Worm (Caenorhabditis elegans) whole organism, L1 larva: Measurements from ENCODE around the gene F54F2.7.

Experiments
- C34B4.2 ChIP-seq: sonication (generic microtip); optimal IDR thresholded peaks from 2 replicates; lab custom pipeline; 2017; ENCODE audit warnings: mild to moderate bottlenecking, missing genetic modification characterization, missing compliant biosample characterization
- Y116A8C.19 ChIP-seq: sonication (generic microtip); optimal IDR thresholded peaks from 2 replicates; lab custom pipeline; 2016; ENCODE audit warnings: missing compliant biosample characterization, missing genetic modification characterization, borderline replicate concordance
- aha-1 ChIP-seq: fragments of 150-350 bp; optimal IDR thresholded peaks from 2 replicates; lab custom pipeline; 2014; ENCODE audit warnings: missing biosample characterization, missing genetic modification characterization
- alr-1 ChIP-seq: fragments of 200-800 bp; sonication (Bioruptor generic); optimal IDR thresholded peaks from 2 replicates; lab custom pipeline; 2018; ENCODE audit warnings: borderline replicate concordance, mild to moderate bottlenecking, missing genetic modification characterization, missing compliant biosample characterization
- aly-2 ChIP-seq: fragments of 150-350 bp; optimal IDR thresholded peaks from 2 replicates; lab custom pipeline; 2014; ENCODE audit warnings: missing biosample characterization, missing genetic modification characterization
- blmp-1 ChIP-seq: fragments of 150-350 bp; optimal IDR thresholded peaks from 2 replicates; lab custom pipeline; 2014; ENCODE audit warnings: missing biosample characterization, missing genetic modification characterization
- ceh-82 ChIP-seq, 3 experiments: fragments of 150-350 bp in 1 of 3; sonication (generic microtip) in 2 of 3; optimal IDR thresholded peaks; 2 replicates each; lab custom pipeline; 2014 to 2017; ENCODE audit warnings: missing biosample characterization in 3 of 3, missing genetic modification characterization in 3 of 3
- ceh-90 ChIP-seq: sonication (generic microtip); optimal IDR thresholded peaks from 2 replicates; lab custom pipeline; 2016; ENCODE audit warnings: missing genetic modification characterization, missing compliant biosample characterization
- ces-1 ChIP-seq: fragments of 150-350 bp; optimal IDR thresholded peaks from 2 replicates; lab custom pipeline; 2014; ENCODE audit warnings: missing biosample characterization, missing genetic modification reagents, missing genetic modification characterization
- efl-1 ChIP-seq, 4 experiments: fragments of 150-350 bp; optimal IDR thresholded peaks in 3 of 4; peaks in 1 of 4; 1 replicate in 1 of 4; 2 replicates in 3 of 4; lab custom pipeline; 2014; ENCODE audit warnings: missing biosample characterization in 2 of 4, missing genetic modification characterization in 2 of 4, missing genetic modification reagents in 2 of 4
- efl-3 ChIP-seq: fragments of 200-800 bp; sonication (Bioruptor generic); optimal IDR thresholded peaks from 2 replicates; lab custom pipeline; 2018; ENCODE audit warnings: mild to moderate bottlenecking, missing genetic modification characterization, missing compliant biosample characterization
- egl-27 ChIP-seq, 2 experiments: fragments of 150-350 bp in 1 of 2; sonication (generic microtip); optimal IDR thresholded peaks; 3 replicates each; lab custom pipeline; 2017 to 2018; ENCODE audit warnings: missing biosample characterization in 2 of 2, missing genetic modification characterization in 2 of 2, missing genetic modification reagents in 2 of 2
- fkh-10 ChIP-seq: sonication (generic microtip); optimal IDR thresholded peaks from 2 replicates; lab custom pipeline; 2017; ENCODE audit warnings: missing biosample characterization, missing genetic modification reagents, missing genetic modification characterization
- fkh-4 ChIP-seq: sonication (generic microtip); optimal IDR thresholded peaks from 2 replicates; lab custom pipeline; 2016; ENCODE audit warnings: missing compliant biosample characterization, missing genetic modification characterization, borderline replicate concordance
- grh-1 ChIP-seq: fragments of 200-800 bp; sonication (Bioruptor generic); IDR thresholded peaks from 2 replicates; pipeline ENCODE4 v1.3.6; 2022; ENCODE audit warnings: missing genetic modification reagents, missing genetic modification characterization, missing compliant biosample characterization
- hpl-2 ChIP-seq: fragments of 150-350 bp; optimal IDR thresholded peaks from 2 replicates; lab custom pipeline; 2014; ENCODE audit warnings: missing biosample characterization, missing genetic modification reagents, missing genetic modification characterization
- irx-1 ChIP-seq: sonication (generic microtip); optimal IDR thresholded peaks from 2 replicates; lab custom pipeline; 2016; ENCODE audit warnings: missing genetic modification characterization, missing compliant biosample characterization
- isw-1 ChIP-seq: fragments of 200-800 bp; sonication (Bioruptor generic); IDR thresholded peaks from 2 replicates; pipeline ENCODE4 v1.3.6; 2022; ENCODE audit warnings: missing genetic modification characterization, missing compliant biosample characterization
- lin-13 ChIP-seq: fragments of 150-350 bp; optimal IDR thresholded peaks from 2 replicates; lab custom pipeline; 2014; ENCODE audit warnings: missing biosample characterization, missing genetic modification reagents, missing genetic modification characterization
- lin-14 ChIP-seq: fragments of 200-800 bp; sonication (Bioruptor generic); optimal IDR thresholded peaks from 2 replicates; lab custom pipeline; 2018; ENCODE audit warnings: mild to moderate bottlenecking, missing genetic modification characterization, moderate library complexity, missing compliant biosample characterization
- lin-39 ChIP-seq: fragments of 150-350 bp; optimal IDR thresholded peaks from 2 replicates; lab custom pipeline; 2014; ENCODE audit warnings: missing biosample characterization, missing genetic modification reagents, missing genetic modification characterization
- lsy-2 ChIP-seq, 2 experiments: fragments of 150-350 bp; optimal IDR thresholded peaks; 2 replicates each; lab custom pipeline; 2014; ENCODE audit warnings: missing biosample characterization in 2 of 2, missing genetic modification characterization in 2 of 2
- mep-1 ChIP-seq: fragments of 150-350 bp; optimal IDR thresholded peaks from 2 replicates; lab custom pipeline; 2014; ENCODE audit warnings: missing biosample characterization, missing genetic modification characterization
- nhr-19 ChIP-seq: fragments of 200-800 bp; sonication (Bioruptor generic); conservative IDR thresholded peaks from 2 replicates; pipeline ENCODE4 v1.3.6; 2022; ENCODE audit warnings: missing genetic modification characterization, missing compliant biosample characterization
- nhr-237 ChIP-seq: fragments of 150-350 bp; optimal IDR thresholded peaks from 2 replicates; lab custom pipeline; 2014; ENCODE audit warnings: missing biosample characterization, missing genetic modification characterization
- nhr-47 ChIP-seq: sonication (generic microtip); optimal IDR thresholded peaks from 2 replicates; lab custom pipeline; 2016; ENCODE audit warnings: mild to moderate bottlenecking, missing genetic modification characterization, moderate library complexity, missing compliant biosample characterization
- nhr-84 ChIP-seq: sonication (generic microtip); optimal IDR thresholded peaks from 2 replicates; lab custom pipeline; 2017; ENCODE audit warnings: missing biosample characterization, missing genetic modification characterization
- nhr-85 ChIP-seq: sonication (generic microtip); peaks from one replicate; lab custom pipeline; 2016; ENCODE audit warnings: missing genetic modification characterization, inconsistent platforms, missing compliant biosample characterization
- nhr-90 ChIP-seq: sonication (generic microtip); optimal IDR thresholded peaks from 2 replicates; lab custom pipeline; 2016; ENCODE audit warnings: mild to moderate bottlenecking, missing genetic modification characterization, missing compliant biosample characterization; ENCODE audit not compliant: poor library complexity
- pag-3 ChIP-seq: sonication (generic microtip); optimal IDR thresholded peaks from 2 replicates; lab custom pipeline; 2017; ENCODE audit warnings: missing genetic modification characterization, mild to moderate bottlenecking, missing compliant biosample characterization, antibody characterized with exemption, borderline replicate concordance; ENCODE audit not compliant: insufficient read depth
- pqm-1 ChIP-seq: sonication (generic microtip); optimal IDR thresholded peaks from 3 replicates; lab custom pipeline; 2017; ENCODE audit warnings: missing biosample characterization, missing genetic modification characterization
- snpc-4 ChIP-seq: fragments of 150-350 bp; optimal IDR thresholded peaks from 2 replicates; lab custom pipeline; 2014; ENCODE audit warnings: missing biosample characterization, missing genetic modification characterization
- snu-23 ChIP-seq: sonication (generic microtip); optimal IDR thresholded peaks from 2 replicates; lab custom pipeline; 2016; ENCODE audit warnings: missing genetic modification characterization, missing compliant biosample characterization
- sup-37 ChIP-seq: fragments of 200-800 bp; sonication (Bioruptor generic); optimal IDR thresholded peaks from 2 replicates; lab custom pipeline; 2018; ENCODE audit warnings: mild to moderate bottlenecking, missing genetic modification characterization, missing compliant biosample characterization
- tbx-2 ChIP-seq: sonication (generic microtip); optimal IDR thresholded peaks from 2 replicates; lab custom pipeline; 2016; ENCODE audit warnings: missing genetic modification characterization, missing compliant biosample characterization
- tlp-1 ChIP-seq: fragments of 150-350 bp; optimal IDR thresholded peaks from 2 replicates; lab custom pipeline; 2014; ENCODE audit warnings: missing biosample characterization, missing genetic modification characterization
- unc-86 ChIP-seq: sonication (generic microtip); optimal IDR thresholded peaks from 2 replicates; lab custom pipeline; 2016; ENCODE audit warnings: missing genetic modification characterization, missing compliant biosample characterization
- unc-98 ChIP-seq: fragments of 200-800 bp; sonication (Bioruptor generic); IDR thresholded peaks from 2 replicates; pipeline ENCODE4 v1.3.6; 2022; ENCODE audit warnings: missing genetic modification characterization, missing compliant biosample characterization
- xbp-1 ChIP-seq: sonication (generic microtip); optimal IDR thresholded peaks from 2 replicates; lab custom pipeline; 2016; ENCODE audit warnings: missing genetic modification characterization, missing compliant biosample characterization
- zag-1 ChIP-seq: fragments of 150-350 bp; optimal IDR thresholded peaks from 2 replicates; lab custom pipeline; 2014; ENCODE audit warnings: missing biosample characterization, missing genetic modification characterization
- ztf-4 ChIP-seq: fragments of 150-350 bp; optimal IDR thresholded peaks from 2 replicates; lab custom pipeline; 2014; ENCODE audit warnings: missing biosample characterization, missing genetic modification characterization

Gene F54F2.7

DNA sequence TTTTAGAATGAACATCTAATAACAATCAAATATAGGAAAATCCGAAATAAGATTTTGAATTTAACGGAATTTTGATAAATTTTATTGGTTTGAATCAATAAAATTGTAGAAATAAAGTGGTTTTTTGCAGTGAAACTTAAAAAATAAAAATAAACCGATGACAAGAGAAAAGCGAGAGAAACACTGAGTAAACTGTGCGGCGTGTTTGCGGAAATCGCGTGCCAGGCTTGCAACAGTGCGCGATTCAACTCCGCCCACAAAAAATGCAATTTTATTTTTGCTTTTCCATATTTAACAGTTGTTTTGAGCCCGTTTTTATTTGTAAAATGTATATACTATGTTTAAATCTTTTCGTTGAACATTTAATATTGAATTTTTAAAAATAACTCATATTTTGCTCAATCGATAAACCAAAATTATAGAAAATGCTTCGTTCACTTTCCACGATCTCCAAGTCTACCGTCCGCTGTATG, 39.2 kb downstream of the F54F2.7 start, which contains the start of gene mtss-1 (continued):
- TF ChIP-seq egl-27 (tag; optimal IDR thresholded peaks at IDR 0.05; lab: Kevin White, UChicago) (no peak), nhr-19 (GFP tag; lab: Robert Waterston, UW) (peak; percentile 59), sup-37 (GFP tag; lab: Kevin White, UChicago) (no peak), lin-13 (GFP tag; lab: Kevin White, UChicago) (peak; percentile 3), unc-86 (tag; lab: Kevin White, UChicago) (peak; percentile 15), isw-1 (GFP tag; lab: Robert Waterston, UW) (no peak), snpc-4 (tag; lab: Kevin White, UChicago) (peak; percentile 46), irx-1 (tag; lab: Kevin White, UChicago) (peak; percentile 33), snu-23 (GFP tag; lab: Kevin White, UChicago) (peak; percentile 60), xbp-1 (tag; lab: Kevin White, UChicago) (peak; percentile 55), nhr-84 (tag; lab: Kevin White, UChicago) (no peak), grh-1 (GFP tag; lab: Robert Waterston, UW) (peak; percentile 68), tbx-2 (tag; lab: Kevin White, UChicago) (peak; percentile 68), unc-98 (no peak), nhr-47 (tag; lab: Kevin White, UChicago) (peak; percentile 70), pqm-1 (tag; lab: Kevin White, UChicago) (no peak), nhr-90 (tag; lab: Kevin White, UChicago) (peak; percentile 62), Y116A8C.19 (tag; lab: Kevin White, UChicago) (no peak), C34B4.2 (no peak), ztf-4 (tag; lab: Kevin White, UChicago) (no peak), pag-3 (tag; lab: Kevin White, UChicago) (no peak), lsy-2 (tag; optimal IDR thresholded peaks at IDR 0.05; lab: Kevin White, UChicago) (peak; percentile 48 to 63), tlp-1 (tag; lab: Kevin White, UChicago) (no peak), ceh-90 (tag; lab: Kevin White, UChicago) (no peak), ceh-82 (tag; optimal IDR thresholded peaks at IDR 0.05; lab: Kevin White, UChicago) (peak; percentile 4 to 47 (median 44)), ces-1 (GFP tag; lab: Kevin White, UChicago) (no peak), fkh-10 (GFP tag; lab: Kevin White, UChicago) (no peak), hpl-2 (GFP tag; lab: Kevin White, UChicago) (peak; percentile 60), zag-1 (tag; lab: Kevin White, UChicago) (no peak), aha-1 (tag; lab: Kevin White, UChicago) (no peak), mep-1 (tag; lab: Kevin White, UChicago) (peak; percentile 32), lin-14 (GFP tag; lab: Kevin White, UChicago) (peak; percentile 50)

DNA sequence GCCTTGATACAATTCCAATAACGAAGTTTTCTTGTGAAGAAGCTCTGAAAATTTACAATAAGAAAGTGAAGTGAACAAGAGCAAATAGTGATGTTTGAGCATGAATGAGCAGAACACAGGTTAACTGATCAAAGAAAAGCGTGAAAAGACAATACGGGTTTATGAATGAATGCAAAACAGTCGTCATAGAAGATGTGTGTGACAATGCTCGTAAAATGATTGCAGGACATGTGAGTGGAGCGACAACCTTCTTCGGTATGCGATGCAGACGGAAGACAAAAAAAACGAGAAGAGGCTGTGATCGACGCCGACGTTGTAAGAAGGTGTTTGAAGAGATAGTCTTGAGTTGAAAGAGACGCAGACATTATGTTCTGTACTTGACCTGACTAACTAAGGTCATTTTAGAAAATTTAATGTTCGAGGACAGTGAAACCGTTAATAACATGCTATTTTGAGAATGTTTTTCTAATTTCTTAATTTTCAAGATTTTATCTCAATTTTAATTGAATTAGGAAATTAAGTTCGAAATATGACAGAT, 39.8 kb downstream of the F54F2.7 start, which contains the start of gene mig-22:
Gene mig-22, minus strand, starts transcription at position 51 of the 538 bp plus-strand sequence.
- TF ChIP-seq aly-2 (tag; lab: Kevin White, UChicago) (no peak), nhr-237 (tag; lab: Kevin White, UChicago) (no peak), tbx-2 (tag; lab: Kevin White, UChicago) (no peak), ceh-90 (tag; lab: Kevin White, UChicago) (no peak), lsy-2 (tag; optimal IDR thresholded peaks at IDR 0.05; lab: Kevin White, UChicago) (peak in 1 of 2 experiments; percentile 9), pag-3 (tag; lab: Kevin White, UChicago) (no peak), hpl-2 (GFP tag; lab: Kevin White, UChicago) (no peak), blmp-1 (tag; lab: Kevin White, UChicago) (peak; percentile 3), nhr-85 (tag; lab: Kevin White, UChicago) (peak; percentile 77), efl-1 (optimal IDR thresholded peaks at IDR 0.05; lab: Kevin White, UChicago) (no peak), efl-1 (GFP tag; optimal IDR thresholded peaks at IDR 0.05 in 1 of 2; lab: Kevin White, UChicago) (peak in 1 of 2 experiments; percentile 27), alr-1 (tag; lab: Kevin White, UChicago) (no peak), efl-3 (no peak), lin-39 (tag; lab: Kevin White, UChicago) (no peak), fkh-4 (no peak)
